Fruit fly (Drosophila melanogaster): Measurements from ENCODE around the gene CG7903.
A peak's percentile ranks its signal among the peaks of the same experiment; 100 is the strongest.

The CG7903 gene

DNA sequence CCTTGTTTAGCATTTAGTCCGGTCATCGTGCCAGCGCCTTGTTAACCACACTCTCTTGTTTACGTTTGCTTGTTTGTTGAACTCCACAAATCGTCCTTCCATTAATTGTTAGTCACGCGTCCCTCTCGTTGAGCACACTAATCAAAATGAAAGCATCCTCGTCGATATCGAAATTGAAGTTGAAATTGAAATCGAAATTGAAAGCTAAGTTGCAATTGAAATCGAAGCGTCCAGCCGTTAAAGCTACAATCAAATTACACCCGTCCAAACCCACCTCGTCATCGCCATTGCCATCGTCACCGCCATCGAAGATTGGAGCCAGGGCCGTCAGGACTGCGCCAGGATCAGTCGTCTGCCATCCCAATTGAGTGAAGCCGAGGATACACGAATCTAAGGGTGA lies 28.4 kb upstream of the CG7903 start:
- TF ChIP-seq CrebA (GFP tag; optimal IDR thresholded peaks at IDR 0.05; ENCODE audit: borderline replicate concordance) (no peak), psq (GFP tag; optimal IDR thresholded peaks at IDR 0.05) (no peak), Dfd (GFP tag; optimal IDR thresholded peaks at IDR 0.05) (no peak), jim (GFP tag; optimal IDR thresholded peaks at IDR 0.05) (no peak), Abd-B (GFP tag; optimal IDR thresholded peaks at IDR 0.05) (no peak), CG9705 (GFP tag; optimal IDR thresholded peaks at IDR 0.05) (no peak), Rel (GFP tag; optimal IDR thresholded peaks at IDR 0.05) (no peak), Rel (tag; optimal IDR thresholded peaks at IDR 0.05) (no peak), N (GFP tag; optimal IDR thresholded peaks at IDR 0.05) (no peak), woc (GFP tag; optimal IDR thresholded peaks at IDR 0.05) (no peak), GATAd (GFP tag; optimal IDR thresholded peaks at IDR 0.05) (no peak), fru (GFP tag; optimal IDR thresholded peaks at IDR 0.05) (no peak), foxo (GFP tag; optimal IDR thresholded peaks at IDR 0.05) (no peak), Hr83 (GFP tag; optimal IDR thresholded peaks at IDR 0.05; ENCODE audit: poor library complexity, severe bottlenecking) (no peak), sage (GFP tag; optimal IDR thresholded peaks at IDR 0.05) (no peak), Sp1 (GFP tag; optimal IDR thresholded peaks at IDR 0.05) (no peak), Vsx2 (GFP tag; optimal IDR thresholded peaks at IDR 0.05; ENCODE audit: partially characterized antibody) (no peak), Hr78 (GFP tag; optimal IDR thresholded peaks at IDR 0.05) (no peak), dmrt93B (GFP tag; optimal IDR thresholded peaks at IDR 0.05) (no peak), Dif (GFP tag; optimal IDR thresholded peaks at IDR 0.05; ENCODE audit: partially characterized antibody) (no peak), dsf (GFP tag; optimal IDR thresholded peaks at IDR 0.05; ENCODE audit: borderline replicate concordance) (no peak)

DNA sequence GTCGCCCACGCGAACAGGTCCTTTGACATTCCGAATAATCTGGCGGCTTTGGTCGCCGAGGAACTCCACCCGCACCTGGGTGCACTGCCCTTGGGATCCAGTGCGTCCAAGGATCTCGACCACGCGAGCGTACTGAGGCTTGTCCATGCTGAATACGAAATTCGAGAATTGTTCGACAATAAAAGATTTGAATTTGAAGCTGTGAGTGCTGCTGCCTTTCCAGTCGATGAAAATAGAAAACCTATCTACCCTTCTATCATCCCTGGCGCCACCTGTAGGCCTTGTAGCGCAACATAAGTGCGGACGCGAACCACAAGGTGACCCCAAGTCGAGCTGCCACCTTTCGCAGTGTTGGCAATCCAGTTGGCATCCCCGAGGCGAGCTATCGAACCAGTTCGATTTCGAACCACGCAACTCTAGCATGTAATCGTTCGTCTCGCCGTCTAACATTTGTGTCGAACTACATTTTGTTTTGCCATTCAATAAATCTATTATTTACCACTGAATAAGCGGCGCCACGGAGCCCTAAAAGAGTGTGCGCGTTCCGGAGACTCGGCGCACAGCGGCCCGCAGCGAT lies 27.5 kb upstream of the CG7903 start, which contains the start of the genes RpS28a and Axn:
RpS28a (minus strand) TSS at position 197 of the 577 bp plus-strand sequence.
Axn (plus strand) TSS at position 391 of the 577 bp plus-strand sequence.
- TF ChIP-seq lola (GFP tag; optimal IDR thresholded peaks at IDR 0.05) (no peak), Myc (optimal IDR thresholded peaks at IDR 0.05) (peak; percentile 72), Hr78 (GFP tag; optimal IDR thresholded peaks at IDR 0.05) (peak; percentile 23), rgr (GFP tag; optimal IDR thresholded peaks at IDR 0.05) (no peak)

DNA sequence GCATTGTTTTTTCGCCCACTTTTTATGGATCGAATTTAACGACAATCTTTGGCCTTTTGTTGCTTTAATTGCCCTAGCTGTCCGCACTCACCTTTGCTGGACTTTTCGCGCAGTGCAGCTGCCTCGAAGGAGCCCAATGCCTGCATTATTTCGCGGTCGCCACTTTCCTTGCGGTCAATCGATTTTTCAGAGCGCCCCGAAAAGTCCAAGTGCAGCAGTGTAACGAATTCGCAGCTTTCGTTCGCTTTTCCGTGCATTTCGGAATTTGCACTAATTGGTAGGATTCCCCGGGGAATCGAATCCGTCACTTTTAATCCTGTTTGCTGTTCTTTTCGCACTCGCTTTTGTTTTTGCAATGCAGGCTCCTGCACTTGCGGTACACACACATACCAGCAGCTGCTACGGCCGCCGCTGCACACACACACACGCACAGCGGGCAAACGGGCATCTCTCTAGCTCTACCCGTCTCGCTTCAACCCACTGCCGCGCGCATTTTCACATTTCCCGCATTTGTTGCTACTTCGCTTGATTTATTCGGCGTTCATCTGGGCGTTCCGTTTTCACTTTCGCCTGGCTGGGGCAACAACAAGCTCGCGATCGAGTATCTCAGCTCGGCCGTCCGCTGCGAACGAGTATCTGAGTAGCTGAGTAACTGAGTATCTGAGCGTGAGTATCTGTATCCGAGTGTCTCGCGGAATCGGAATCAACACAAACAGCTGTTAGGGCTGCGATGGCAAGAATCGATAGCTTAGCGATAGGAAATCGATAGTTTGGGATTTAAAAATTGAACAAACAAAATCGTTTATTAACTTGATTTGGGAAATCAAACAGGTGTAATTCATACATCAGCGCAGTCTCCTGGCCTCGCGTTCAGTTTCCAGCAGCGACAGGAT lies 26.8 kb upstream of the CG7903 start, which contains the start of gene Mgat2:
Mgat2 (minus strand) TSS at position 663 of the 893 bp plus-strand sequence.
- TF ChIP-seq Sp1 (GFP tag; optimal IDR thresholded peaks at IDR 0.05) (peak; percentile 57), pan (optimal IDR thresholded peaks at IDR 0.05) (no peak), dmrt93B (GFP tag; optimal IDR thresholded peaks at IDR 0.05) (no peak), dl (GFP tag; optimal IDR thresholded peaks at IDR 0.05; ENCODE audit: insufficient read depth in 1 of 2, partially characterized antibody in 2 of 2) (peak in 1 of 2 experiments; percentile 41), HLH106 (tag; optimal IDR thresholded peaks at IDR 0.05) (no peak), usp (GFP tag; optimal IDR thresholded peaks at IDR 0.05) (no peak), tai (GFP tag; optimal IDR thresholded peaks at IDR 0.05) (no peak), psq (GFP tag; optimal IDR thresholded peaks at IDR 0.05) (peak; percentile 11), h (GFP tag; optimal IDR thresholded peaks at IDR 0.05) (no peak), Hr78 (GFP tag; optimal IDR thresholded peaks at IDR 0.05) (no peak), lola (GFP tag; optimal IDR thresholded peaks at IDR 0.05) (no peak), Myc (optimal IDR thresholded peaks at IDR 0.05) (no peak), Dif (GFP tag; optimal IDR thresholded peaks at IDR 0.05; ENCODE audit: partially characterized antibody) (peak; percentile 81), dsf (GFP tag; optimal IDR thresholded peaks at IDR 0.05; ENCODE audit: borderline replicate concordance) (no peak), Vsx2 (GFP tag; optimal IDR thresholded peaks at IDR 0.05; ENCODE audit: partially characterized antibody) (peak; percentile 26), ey (GFP tag; optimal IDR thresholded peaks at IDR 0.05) (no peak), jim (GFP tag; optimal IDR thresholded peaks at IDR 0.05) (no peak), br (GFP tag; optimal IDR thresholded peaks at IDR 0.05) (peak; percentile 19), Dfd (GFP tag; optimal IDR thresholded peaks at IDR 0.05) (no peak), Jra (GFP tag; optimal IDR thresholded peaks at IDR 0.05) (peak; percentile 59), Rel (GFP tag; optimal IDR thresholded peaks at IDR 0.05) (no peak), Rel (tag; optimal IDR thresholded peaks at IDR 0.05) (peak; percentile 70), Abd-B (GFP tag; optimal IDR thresholded peaks at IDR 0.05) (no peak)
